Worm (Caenorhabditis elegans): ENCODE data around the gene cyc-2.1.

DNA sequence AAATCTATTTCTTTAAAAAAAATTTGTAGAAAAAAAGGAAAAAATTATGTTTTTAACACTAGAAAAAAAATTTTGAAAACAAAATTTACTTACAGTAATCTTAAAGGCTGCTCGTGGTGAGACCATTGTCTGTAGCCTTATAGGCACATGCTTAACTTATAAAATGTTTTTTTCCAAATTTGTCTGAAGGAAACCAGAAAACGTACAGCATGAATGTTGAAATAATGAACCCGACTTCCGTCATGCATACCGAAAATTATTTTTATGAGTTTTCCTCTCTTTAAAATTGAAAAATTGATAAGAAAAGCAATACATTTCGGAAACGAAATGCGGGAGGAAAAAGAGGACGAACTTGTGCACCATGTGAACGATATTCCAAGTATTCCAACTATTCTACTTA lies 23.0 kb upstream of the cyc-2.1 start, which contains the start of gene R11E3.2:
- TF ChIP-seq blmp-1 (tag; optimal IDR thresholded peaks at IDR 0.05): no peak
- no peak for TF ChIP-seq elt-2 (tag; optimal IDR thresholded peaks at IDR 0.05)
- TF ChIP-seq zip-4 (GFP tag; optimal IDR thresholded peaks at IDR 0.05): no peak
- no peak for TF ChIP-seq ztf-4 (tag; optimal IDR thresholded peaks at IDR 0.05)
- no peak for TF ChIP-seq isw-1 (GFP tag; IDR thresholded peaks at IDR 0.05)
- TF ChIP-seq fkh-10 (GFP tag; optimal IDR thresholded peaks at IDR 0.05): no peak
- TF ChIP-seq elt-3 (tag; optimal IDR thresholded peaks at IDR 0.05): no peak
- no peak for TF ChIP-seq ceh-88 (GFP tag; IDR thresholded peaks at IDR 0.05)
- no peak for TF ChIP-seq ces-1 (GFP tag; optimal IDR thresholded peaks at IDR 0.05)
- no peak for TF ChIP-seq mdl-1 (tag; optimal IDR thresholded peaks at IDR 0.05)
- TF ChIP-seq zag-1 (tag; optimal IDR thresholded peaks at IDR 0.05): no peak
- TF ChIP-seq mep-1 (tag; optimal IDR thresholded peaks at IDR 0.05): no peak
- TF ChIP-seq unc-130 (tag; optimal IDR thresholded peaks at IDR 0.05): no peak

Data from whole organism, L1 larva.